Worm (Caenorhabditis elegans) whole organism, L3 larva: ENCODE data around the gene F53A2.11.

Experiments
- ama-1 ChIP-seq: fragments of 150-350 bp; optimal IDR thresholded peaks from 2 replicates; lab custom pipeline; 2018
- elt-1 ChIP-seq: fragments of 150-350 bp; optimal IDR thresholded peaks from 2 replicates; lab custom pipeline; 2014; ENCODE audit warnings: missing biosample characterization, missing genetic modification characterization
- elt-2 ChIP-seq: sonication (generic microtip); optimal IDR thresholded peaks from 2 replicates; lab custom pipeline; 2016; ENCODE audit warnings: missing genetic modification reagents, mild to moderate bottlenecking, missing genetic modification characterization, missing compliant biosample characterization
- fkh-10 ChIP-seq: sonication (generic microtip); optimal IDR thresholded peaks from 2 replicates; lab custom pipeline; 2017; ENCODE audit warnings: missing biosample characterization, missing genetic modification reagents, missing genetic modification characterization
- lin-39 ChIP-seq: fragments of 150-350 bp; optimal IDR thresholded peaks from 2 replicates; lab custom pipeline; 2018; ENCODE audit warnings: missing biosample characterization, missing genetic modification reagents, missing genetic modification characterization
- mdl-1 ChIP-seq: fragments of 150-350 bp; optimal IDR thresholded peaks from 2 replicates; lab custom pipeline; 2014; ENCODE audit warnings: missing biosample characterization, missing genetic modification characterization
- nfya-1 ChIP-seq: sonication (generic microtip); optimal IDR thresholded peaks from 2 replicates; lab custom pipeline; 2017; ENCODE audit warnings: missing genetic modification characterization, mild to moderate bottlenecking, missing compliant biosample characterization, antibody characterized with exemption, moderate library complexity; ENCODE audit not compliant: insufficient read depth
- nhr-11 ChIP-seq: fragments of 150-350 bp; optimal IDR thresholded peaks from 2 replicates; lab custom pipeline; 2014; ENCODE audit warnings: missing biosample characterization, missing genetic modification characterization
- nhr-12 ChIP-seq: fragments of 150-350 bp; optimal IDR thresholded peaks from 2 replicates; lab custom pipeline; 2014; ENCODE audit warnings: missing biosample characterization, missing genetic modification characterization
- nhr-237 ChIP-seq: fragments of 150-350 bp; optimal IDR thresholded peaks from 2 replicates; lab custom pipeline; 2014; ENCODE audit warnings: missing biosample characterization, missing genetic modification characterization
- pqm-1 ChIP-seq: fragments of 150-350 bp; optimal IDR thresholded peaks from 2 replicates; lab custom pipeline; 2017; ENCODE audit warnings: missing biosample characterization, missing genetic modification characterization, inconsistent platforms
- snpc-4 ChIP-seq: fragments of 150-350 bp; optimal IDR thresholded peaks from 2 replicates; lab custom pipeline; 2014; ENCODE audit warnings: missing biosample characterization, missing genetic modification characterization

DNA sequence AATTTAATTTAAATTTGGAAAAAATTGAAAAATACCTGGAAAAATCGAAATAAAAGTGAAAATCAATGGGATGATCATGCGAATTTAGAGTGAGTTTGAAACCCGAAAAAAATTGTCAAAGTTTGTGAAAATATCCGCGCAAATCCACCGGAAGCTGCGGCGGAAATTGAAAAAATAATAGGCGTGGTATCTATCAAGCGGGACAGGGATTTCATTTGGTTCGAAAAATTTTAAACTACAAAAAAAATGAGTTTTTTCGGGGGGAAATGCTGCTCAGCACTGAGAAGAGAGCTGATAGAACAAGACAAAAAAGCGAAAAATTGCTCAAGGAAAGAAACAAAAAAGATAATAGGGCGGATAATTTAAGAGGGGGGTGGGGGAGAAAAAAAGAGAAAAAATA lies 48.5 kb upstream of the F53A2.11 start, which contains the start of gene T03F6.9:
- no peak for TF ChIP-seq nfya-1
- no peak for TF ChIP-seq nhr-11 (tag; lab: Kevin White, UChicago)
- no peak for TF ChIP-seq lin-39 (tag; lab: Kevin White, UChicago)
- no peak for TF ChIP-seq ama-1 (lab: Kevin White, UChicago)
- no peak for TF ChIP-seq elt-2 (tag; lab: Kevin White, UChicago)
- no peak for TF ChIP-seq mdl-1 (tag; lab: Kevin White, UChicago)
- no peak for TF ChIP-seq snpc-4
- no peak for TF ChIP-seq nhr-12
- TF ChIP-seq elt-1 (tag; lab: Kevin White, UChicago), result no peak
- no peak for TF ChIP-seq pqm-1 (tag; lab: Kevin White, UChicago)
- no peak for TF ChIP-seq fkh-10 (GFP tag; lab: Kevin White, UChicago)
- no peak for TF ChIP-seq nhr-237 (tag; lab: Kevin White, UChicago)
